Fruit fly (Drosophila melanogaster) whole organism, larva: Measurements from ENCODE around the gene CG13471.

ENCODE experiments used
- noc ChIP-seq: fragments of 200-800 bp; sonication (Bioruptor generic); optimal IDR thresholded peaks from 3 replicates; lab custom pipeline; 2019; ENCODE audit warnings: missing biosample characterization, mild to moderate bottlenecking, missing genetic modification characterization, moderate library complexity

CG13471 gene

DNA sequence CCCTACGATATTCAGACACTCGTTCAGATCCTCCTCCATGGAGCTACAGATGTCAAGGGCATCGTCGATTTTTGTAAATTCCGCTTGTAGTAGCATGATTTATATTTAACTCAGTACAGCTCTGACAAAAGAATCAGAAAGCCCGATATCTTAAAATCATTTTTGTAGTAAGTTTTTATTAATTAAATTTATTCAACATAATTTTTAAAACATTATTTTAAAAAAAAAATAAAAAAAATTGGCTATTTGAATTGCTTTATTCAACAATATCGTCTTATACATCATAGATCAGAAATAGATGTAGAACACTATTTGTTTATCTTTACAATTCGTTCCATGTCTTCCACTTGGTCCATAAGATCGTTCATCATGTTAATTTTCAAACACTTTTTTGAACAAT lies 36.3 kb downstream of the CG13471 start, which contains the start of gene CG13474:
CG13474 (minus strand) TSS at position 101 of the 400 bp plus-strand sequence.
- no peak for TF ChIP-seq noc (tag; lab: Kevin White, UChicago)

DNA sequence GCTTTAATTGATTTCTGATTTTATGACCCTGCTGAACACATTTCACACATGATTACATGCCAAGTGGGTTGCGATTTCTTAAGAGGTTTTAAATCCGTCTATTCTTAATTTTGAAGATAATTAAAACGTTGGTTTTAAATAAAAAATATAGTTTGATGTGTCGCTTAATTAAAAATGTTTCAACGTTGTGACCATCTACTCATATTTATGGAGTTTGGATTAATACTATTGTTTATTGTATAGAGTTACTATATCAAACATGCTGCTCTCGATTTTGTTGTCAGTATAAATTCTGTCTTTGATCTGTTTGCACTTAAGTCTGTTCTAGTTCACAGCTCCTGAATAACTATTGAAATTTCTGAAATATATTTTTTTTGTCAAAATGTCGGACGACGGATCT lies 42.3 kb downstream of the CG13471 start, which contains the start of gene gdrd:
gdrd (plus strand) TSS at position 301 of the 400 bp plus-strand sequence.
- TF ChIP-seq noc (tag; lab: Kevin White, UChicago), result no peak

DNA sequence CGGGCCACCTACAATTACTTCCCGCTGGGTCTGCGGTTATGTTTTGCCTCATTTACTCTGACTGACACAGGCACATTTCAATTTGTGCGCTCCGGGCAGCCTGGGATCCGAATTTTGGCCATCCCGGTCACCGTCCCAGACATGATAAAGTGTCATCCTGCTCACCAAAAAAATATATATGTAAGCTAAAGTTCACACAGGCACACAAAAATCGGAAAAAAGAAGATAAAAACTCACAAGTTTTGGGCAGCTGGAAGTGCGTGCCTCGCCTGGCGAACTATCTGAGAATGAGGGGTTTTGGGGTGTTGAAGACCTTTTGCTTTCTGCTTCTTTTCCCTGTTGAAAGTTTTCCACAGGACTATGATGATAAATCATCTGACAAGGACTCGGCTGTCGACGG lies 47.1 kb downstream of the CG13471 start:
- TF ChIP-seq noc (tag; lab: Kevin White, UChicago), result no peak

DNA sequence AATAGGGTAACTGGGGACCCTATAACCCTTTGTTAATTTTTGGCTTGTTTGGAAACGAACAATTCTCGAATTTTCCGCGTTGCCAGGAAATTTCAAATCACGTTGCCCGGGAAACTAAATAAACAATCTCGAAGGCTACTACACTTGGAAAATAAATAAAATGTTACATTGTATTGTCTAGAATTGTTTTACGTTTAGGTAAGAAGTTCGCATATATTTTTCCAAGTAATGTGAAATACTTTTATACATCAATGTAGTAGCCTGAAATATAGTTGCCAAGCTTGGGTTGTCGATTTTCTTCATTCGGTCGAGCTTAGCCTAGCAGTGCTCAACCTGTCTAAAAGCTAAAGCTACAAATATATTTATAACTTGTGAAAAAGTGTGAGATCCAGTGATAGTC lies 48.8 kb downstream of the CG13471 start, which contains the start of gene Dnaaf6:
Dnaaf6 (plus strand) TSS at position 301 of the 400 bp plus-strand sequence.
- no peak for TF ChIP-seq noc (tag; lab: Kevin White, UChicago)
